Worm (Caenorhabditis elegans): ENCODE measurements around the gene F28F8.7.

ce11 chrV:15578386-15578785 is 12.0 kb downstream of the F28F8.7 start, which contains the start of gene F28F8.9:
- TF ChIP-seq dao-5 (tag; optimal IDR thresholded peaks at IDR 0.05) (no peak), him-1 (tag; optimal IDR thresholded peaks at IDR 0.05) (no peak)
